Worm (Caenorhabditis elegans): ENCODE data around the gene W02B3.7.

ce11 chrIII:728694-729093, 36.9 kb upstream of the W02B3.7 start:
- TF ChIP-seq tra-4 (tag; optimal IDR thresholded peaks at IDR 0.05): no peak
- no peak for TF ChIP-seq ceh-36 (tag; optimal IDR thresholded peaks at IDR 0.05)
- TF ChIP-seq B0310.2 (tag; optimal IDR thresholded peaks at IDR 0.05): no peak
- TF ChIP-seq flt-1 (GFP tag; IDR thresholded peaks at IDR 0.05): no peak
- no peak for TF ChIP-seq ama-1 (optimal IDR thresholded peaks at IDR 0.05)
- TF ChIP-seq aly-1 (tag; optimal IDR thresholded peaks at IDR 0.05): no peak
- no peak for TF ChIP-seq tbx-11 (GFP tag; IDR thresholded peaks at IDR 0.05)
- TF ChIP-seq ets-7 (tag; optimal IDR thresholded peaks at IDR 0.05): no peak
